Fruit fly (Drosophila melanogaster): ENCODE data around the gene Cdk2.

dm6 chr3R:20719286-20719685 is 16.1 kb upstream of the Cdk2 start:
- no peak for TF ChIP-seq CG8301 (tag; optimal IDR thresholded peaks at IDR 0.05)
- TF ChIP-seq Ets98B (GFP tag; IDR thresholded peaks at IDR 0.05), result no peak
- no peak for TF ChIP-seq CG4496 (GFP tag; IDR thresholded peaks at IDR 0.05)
- TF ChIP-seq CG14655 (GFP tag; optimal IDR thresholded peaks at IDR 0.05), result peak; percentile 27
- TF ChIP-seq EcR (GFP tag; optimal IDR thresholded peaks at IDR 0.05), result no peak
- no peak for TF ChIP-seq CG10348 (GFP tag; IDR thresholded peaks at IDR 0.05)
- no peak for TF ChIP-seq CG34367 (tag; optimal IDR thresholded peaks at IDR 0.05)
- TF ChIP-seq CG15710 (tag; optimal IDR thresholded peaks at IDR 0.05), result no peak

Measured in whole organism, pupa.